Worm (Caenorhabditis elegans) whole organism, young adult: ENCODE data around the gene Y9C9A.13.

ENCODE experiments used
- C17E4.6 ChIP-seq: fragments of 200-800 bp; sonication (Bioruptor generic); IDR thresholded peaks from 2 replicates; pipeline ENCODE4 v1.3.6; 2022; ENCODE audit warnings: missing genetic modification reagents, missing genetic modification characterization, missing compliant biosample characterization
- D2030.7 ChIP-seq: fragments of 200-800 bp; sonication (Bioruptor generic); IDR thresholded peaks from 2 replicates; pipeline ENCODE4 v1.3.6; 2022; ENCODE audit warnings: missing genetic modification reagents, missing genetic modification characterization, missing compliant biosample characterization
- F23B12.7 ChIP-seq: sonication (generic microtip); optimal IDR thresholded peaks from 2 replicates; lab custom pipeline; 2017; ENCODE audit warnings: missing genetic modification characterization, mild to moderate bottlenecking, missing compliant biosample characterization, antibody characterized with exemption, moderate library complexity; ENCODE audit not compliant: insufficient read depth
- T07F8.4 ChIP-seq: sonication (generic microtip); optimal IDR thresholded peaks from 2 replicates; lab custom pipeline; 2016; ENCODE audit warnings: mild to moderate bottlenecking, missing genetic modification characterization, moderate library complexity, missing compliant biosample characterization
- T26A5.8 ChIP-seq: sonication (generic microtip); optimal IDR thresholded peaks from 2 replicates; lab custom pipeline; 2016; ENCODE audit warnings: missing genetic modification characterization, missing compliant biosample characterization
- Y56A3A.18 ChIP-seq: fragments of 200-800 bp; sonication (Bioruptor generic); IDR thresholded peaks from 2 replicates; pipeline ENCODE4 v1.3.6; 2022; ENCODE audit warnings: missing genetic modification reagents, missing genetic modification characterization, missing compliant biosample characterization
- Y67H2A.10 ChIP-seq: fragments of 200-800 bp; sonication (Bioruptor generic); conservative IDR thresholded peaks from 2 replicates; pipeline ENCODE4 v1.3.6; 2022; ENCODE audit warnings: missing genetic modification reagents, missing genetic modification characterization, missing compliant biosample characterization
- akir-1 ChIP-seq: fragments of 200-800 bp; sonication (Bioruptor generic); optimal IDR thresholded peaks from 2 replicates; lab custom pipeline; 2018; ENCODE audit warnings: mild to moderate bottlenecking, missing genetic modification characterization, moderate library complexity, missing compliant biosample characterization
- ama-1 ChIP-seq, 3 experiments: fragments of 150-350 bp in 1 of 3; sonication (generic microtip) in 2 of 3; optimal IDR thresholded peaks; 2 replicates each; lab custom pipeline; 2014 to 2018; ENCODE audit warnings: missing biosample characterization in 2 of 3, missing genetic modification characterization in 2 of 3, missing genetic modification reagents in 2 of 3
- attf-6 ChIP-seq: fragments of 200-800 bp; sonication (Bioruptor generic); IDR thresholded peaks from 2 replicates; pipeline ENCODE4 v1.3.6; 2022; ENCODE audit warnings: missing genetic modification reagents, missing genetic modification characterization, missing compliant biosample characterization
- ceh-100 ChIP-seq: fragments of 200-800 bp; sonication (Bioruptor generic); IDR thresholded peaks from 2 replicates; pipeline ENCODE4 v1.3.6; 2022; ENCODE audit warnings: missing genetic modification reagents, missing genetic modification characterization, missing compliant biosample characterization
- ceh-91 ChIP-seq: fragments of 200-800 bp; sonication (Bioruptor generic); IDR thresholded peaks from 2 replicates; pipeline ENCODE4 v1.3.6; 2022; ENCODE audit warnings: missing genetic modification reagents, missing genetic modification characterization, missing compliant biosample characterization
- dpff-1 ChIP-seq: sonication (generic microtip); optimal IDR thresholded peaks from 2 replicates; lab custom pipeline; 2017; ENCODE audit warnings: mild to moderate bottlenecking, missing genetic modification characterization, missing compliant biosample characterization
- egl-18 ChIP-seq: fragments of 200-800 bp; sonication (Bioruptor generic); IDR thresholded peaks from 2 replicates; pipeline ENCODE4 v1.3.6; 2022; ENCODE audit warnings: missing genetic modification reagents, missing genetic modification characterization, missing compliant biosample characterization
- egl-44 ChIP-seq: fragments of 200-800 bp; sonication (Bioruptor generic); IDR thresholded peaks from 2 replicates; pipeline ENCODE4 v1.3.6; 2022; ENCODE audit warnings: missing genetic modification reagents, missing genetic modification characterization, missing compliant biosample characterization
- egrh-3 ChIP-seq: fragments of 200-800 bp; sonication (Bioruptor generic); IDR thresholded peaks from 2 replicates; pipeline ENCODE4 v1.3.6; 2022; ENCODE audit warnings: missing genetic modification reagents, missing genetic modification characterization, missing compliant biosample characterization
- ekl-4 ChIP-seq: fragments of 200-800 bp; sonication (Bioruptor generic); IDR thresholded peaks from 2 replicates; pipeline ENCODE4 v1.3.6; 2022; ENCODE audit warnings: missing genetic modification reagents, missing genetic modification characterization, missing compliant biosample characterization
- gei-17 ChIP-seq: fragments of 200-800 bp; sonication (Bioruptor generic); optimal IDR thresholded peaks from 2 replicates; lab custom pipeline; 2018; ENCODE audit warnings: mild to moderate bottlenecking, missing genetic modification characterization, missing compliant biosample characterization
- let-526 ChIP-seq: fragments of 200-800 bp; sonication (Bioruptor generic); IDR thresholded peaks from 2 replicates; pipeline ENCODE4 v1.3.6; 2022; ENCODE audit warnings: missing genetic modification reagents, missing genetic modification characterization, missing compliant biosample characterization
- lir-1 ChIP-seq: fragments of 200-800 bp; sonication (Bioruptor generic); conservative IDR thresholded peaks from 2 replicates; pipeline ENCODE4 v1.3.6; 2022; ENCODE audit warnings: missing genetic modification reagents, missing genetic modification characterization, missing compliant biosample characterization
- lsl-1 ChIP-seq: fragments of 200-800 bp; sonication (Bioruptor generic); optimal IDR thresholded peaks from 2 replicates; lab custom pipeline; 2018; ENCODE audit warnings: mild to moderate bottlenecking, missing genetic modification characterization, moderate library complexity, missing compliant biosample characterization
- lsy-27 ChIP-seq: sonication (generic microtip); optimal IDR thresholded peaks from 2 replicates; lab custom pipeline; 2017; ENCODE audit warnings: missing genetic modification characterization, mild to moderate bottlenecking, missing compliant biosample characterization, antibody characterized with exemption, missing genotype, borderline replicate concordance; ENCODE audit not compliant: insufficient read depth
- mcd-1 ChIP-seq: fragments of 200-800 bp; sonication (Bioruptor generic); IDR thresholded peaks from 2 replicates; pipeline ENCODE4 v1.3.6; 2022; ENCODE audit warnings: missing genetic modification reagents, missing genetic modification characterization, missing compliant biosample characterization
- nfya-1 ChIP-seq: sonication (generic microtip); optimal IDR thresholded peaks from 2 replicates; lab custom pipeline; 2017; ENCODE audit warnings: antibody characterized with exemption, missing compliant biosample characterization, missing genetic modification characterization, borderline replicate concordance; ENCODE audit not compliant: insufficient read depth
- nhr-120 ChIP-seq: fragments of 200-800 bp; sonication (Bioruptor generic); IDR thresholded peaks from 2 replicates; pipeline ENCODE4 v1.3.6; 2022; ENCODE audit warnings: missing genetic modification characterization, missing compliant biosample characterization
- nhr-179 ChIP-seq: sonication (generic microtip); optimal IDR thresholded peaks from 2 replicates; lab custom pipeline; 2016; ENCODE audit warnings: mild to moderate bottlenecking, missing genetic modification characterization, missing compliant biosample characterization
- nhr-27 ChIP-seq: fragments of 200-800 bp; sonication (Bioruptor generic); optimal IDR thresholded peaks from 2 replicates; lab custom pipeline; 2018; ENCODE audit warnings: mild to moderate bottlenecking, missing genetic modification characterization, moderate library complexity, missing compliant biosample characterization
- nhr-90 ChIP-seq: sonication (generic microtip); optimal IDR thresholded peaks from 2 replicates; lab custom pipeline; 2016; ENCODE audit warnings: missing genotype, mild to moderate bottlenecking, missing genetic modification characterization, missing compliant biosample characterization
- rcor-1 ChIP-seq: fragments of 200-800 bp; sonication (Bioruptor generic); IDR thresholded peaks from 2 replicates; pipeline ENCODE4 v1.3.6; 2022; ENCODE audit warnings: missing genetic modification reagents, missing genetic modification characterization, missing compliant biosample characterization
- snpc-1.1 ChIP-seq: sonication (generic microtip); optimal IDR thresholded peaks from 2 replicates; lab custom pipeline; 2017; ENCODE audit warnings: missing genetic modification characterization, mild to moderate bottlenecking, missing compliant biosample characterization, antibody characterized with exemption, moderate library complexity, missing genotype, missing genetic modification reagents; ENCODE audit not compliant: insufficient read depth
- snpc-3.4 ChIP-seq: sonication (generic microtip); optimal IDR thresholded peaks from 2 replicates; lab custom pipeline; 2017; ENCODE audit warnings: missing genetic modification characterization, mild to moderate bottlenecking, missing compliant biosample characterization, antibody characterized with exemption, moderate library complexity, missing genotype, missing genetic modification reagents
- snpc-4 ChIP-seq, 5 experiments: fragments of 150-350 bp in 1 of 5; sonication (generic microtip) in 4 of 5; optimal IDR thresholded peaks; 2 replicates each; lab custom pipeline; 2014 to 2018; ENCODE audit warnings: missing genetic modification characterization in 5 of 5, missing biosample characterization in 3 of 5, antibody characterized with exemption in 2 of 5, mild to moderate bottlenecking in 2 of 5, missing compliant biosample characterization in 2 of 5, missing genotype in 2 of 5, moderate library complexity in 2 of 5, missing genetic modification reagents in 1 of 5
- somi-1 ChIP-seq: fragments of 200-800 bp; sonication (Bioruptor generic); optimal IDR thresholded peaks from 2 replicates; lab custom pipeline; 2018; ENCODE audit warnings: mild to moderate bottlenecking, missing genetic modification characterization, missing compliant biosample characterization
- xnd-1 ChIP-seq: sonication (generic microtip); optimal IDR thresholded peaks from 2 replicates; lab custom pipeline; 2016; ENCODE audit warnings: missing genotype, missing genetic modification reagents, missing genetic modification characterization, missing compliant biosample characterization
- zim-3 ChIP-seq: sonication (generic microtip); optimal IDR thresholded peaks from 2 replicates; lab custom pipeline; 2017; ENCODE audit warnings: mild to moderate bottlenecking, missing genetic modification characterization, moderate library complexity, missing compliant biosample characterization
- ztf-18 ChIP-seq: sonication (generic microtip); optimal IDR thresholded peaks from 2 replicates; lab custom pipeline; 2016; ENCODE audit warnings: missing genotype, mild to moderate bottlenecking, missing genetic modification characterization, missing compliant biosample characterization
- ztf-28 ChIP-seq: fragments of 200-800 bp; sonication (Bioruptor generic); IDR thresholded peaks from 2 replicates; pipeline ENCODE4 v1.3.6; 2022; ENCODE audit warnings: missing genetic modification reagents, missing genetic modification characterization, missing compliant biosample characterization

Gene Y9C9A.13

ce11 chrIV:5011025-5011424, 41.7 kb upstream of the Y9C9A.13 start:
- TF ChIP-seq snpc-4 (GFP tag; optimal IDR thresholded peaks at IDR 0.05; lab: Kevin White, UChicago) (peak; percentile 62), snpc-4 (tag; optimal IDR thresholded peaks at IDR 0.05; lab: Kevin White, UChicago) (peak in 3 of 4 experiments; percentile 84 to 97 (median 92)), snpc-1.1 (peak; percentile 83)

DNA sequence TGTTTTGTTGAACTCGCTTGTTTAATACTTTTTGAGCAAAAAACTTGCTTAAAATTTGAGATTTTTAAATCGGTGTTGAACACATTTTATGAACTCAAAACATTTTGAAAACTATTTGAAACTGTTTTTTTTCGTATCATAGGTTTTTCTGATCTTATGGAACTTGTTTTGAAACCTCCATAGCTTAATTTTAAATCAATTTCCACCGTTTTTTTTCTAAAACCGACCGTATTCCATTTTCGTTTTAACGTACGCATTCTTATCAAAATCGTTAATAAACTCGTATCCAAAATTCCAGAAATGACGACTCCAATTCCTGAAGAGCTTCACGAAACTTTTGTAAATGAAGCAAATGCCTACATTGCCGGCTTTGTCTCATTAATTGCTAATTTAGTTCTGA, 39.1 kb upstream of the Y9C9A.13 start, which contains the start of gene srm-2:
Gene srm-2 (plus strand): TSS at position 301 of the 400 bp plus-strand sequence.
- TF ChIP-seq snpc-3.4 (tag; lab: Kevin White, UChicago) (no peak), Y56A3A.18 (GFP tag; lab: Robert Waterston, UW) (no peak), T07F8.4 (tag; lab: Kevin White, UChicago) (no peak), egrh-3 (GFP tag; lab: Robert Waterston, UW) (no peak), C17E4.6 (no peak), nhr-90 (tag; lab: Kevin White, UChicago) (no peak), T26A5.8 (tag; lab: Kevin White, UChicago) (no peak), let-526 (GFP tag; lab: Robert Waterston, UW) (no peak), somi-1 (no peak), nhr-179 (no peak), rcor-1 (GFP tag; lab: Robert Waterston, UW) (no peak), nfya-1 (no peak), lsy-27 (tag; lab: Kevin White, UChicago) (no peak), mcd-1 (GFP tag; lab: Robert Waterston, UW) (no peak)

DNA sequence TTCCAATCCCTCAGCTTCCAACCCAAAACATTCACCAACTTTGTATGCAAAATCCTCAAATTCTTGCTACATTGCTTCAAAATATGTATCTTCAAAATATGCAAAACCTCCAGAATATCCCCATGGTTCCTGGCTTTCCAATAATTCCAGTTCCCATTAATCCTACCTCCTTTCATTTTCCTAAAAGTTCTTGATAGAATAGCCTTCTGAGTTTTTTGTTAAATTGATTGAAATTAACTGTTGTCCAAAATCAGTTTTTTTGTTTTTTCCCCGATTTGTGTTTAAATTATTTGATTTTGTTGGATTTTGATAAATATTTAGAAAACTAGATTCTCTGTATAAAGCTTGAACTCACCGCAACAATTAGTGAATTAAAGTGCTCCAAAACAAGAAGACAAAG, 35.8 kb upstream of the Y9C9A.13 start:
- TF ChIP-seq ceh-100 (GFP tag; lab: Robert Waterston, UW) (no peak), dpff-1 (tag; lab: Kevin White, UChicago) (no peak), egl-44 (GFP tag; lab: Robert Waterston, UW) (no peak), xnd-1 (tag; lab: Kevin White, UChicago) (no peak), nhr-27 (no peak), Y67H2A.10 (GFP tag; lab: Robert Waterston, UW) (no peak), lsl-1 (GFP tag; lab: Kevin White, UChicago) (no peak), lir-1 (GFP tag; lab: Robert Waterston, UW) (no peak), ztf-18 (no peak), ztf-28 (GFP tag; lab: Robert Waterston, UW) (no peak), egrh-3 (GFP tag; lab: Robert Waterston, UW) (no peak), ceh-91 (no peak), nhr-90 (tag; lab: Kevin White, UChicago) (no peak), attf-6 (GFP tag; lab: Robert Waterston, UW) (no peak), zim-3 (tag; lab: Kevin White, UChicago) (no peak), akir-1 (GFP tag; lab: Kevin White, UChicago) (no peak), F23B12.7 (tag; lab: Kevin White, UChicago) (no peak)

ce11 chrIV:5002448-5002847, 33.1 kb upstream of the Y9C9A.13 start, which contains the start of gene pes-1:
pes-1 (plus strand) TSS chrIV:5002748.
- TF ChIP-seq ekl-4 (no peak), gei-17 (GFP tag; lab: Kevin White, UChicago) (no peak), egl-18 (GFP tag; lab: Robert Waterston, UW) (no peak), snpc-1.1 (no peak), ama-1 (optimal IDR thresholded peaks at IDR 0.05; lab: Kevin White, UChicago) (no peak), ama-1 (GFP tag; optimal IDR thresholded peaks at IDR 0.05; lab: Kevin White, UChicago) (no peak), lsy-27 (tag; lab: Kevin White, UChicago) (no peak), D2030.7 (no peak), nhr-120 (no peak)
- TF ChIP-seq, all 124 proteins: peak for 0
